Worm (Caenorhabditis elegans): Measurements from ENCODE around the gene C02C6.14.

- no peak for TF ChIP-seq nhr-90 (tag; optimal IDR thresholded peaks at IDR 0.05; ENCODE audit: poor library complexity)
- no peak for TF ChIP-seq lin-39 (tag; optimal IDR thresholded peaks at IDR 0.05)
- no peak for TF ChIP-seq mab-9 (GFP tag; IDR thresholded peaks at IDR 0.05)
- TF ChIP-seq fkh-4 (tag; optimal IDR thresholded peaks at IDR 0.05; ENCODE audit: borderline replicate concordance), result no peak
Observed at ce11 chrX:15502455-15503174, 34.9 kb upstream of the C02C6.14 start, which contains the start of gene H13N06.7.
